Worm (Caenorhabditis elegans) whole organism, midembryonic: ENCODE results near the gene nlp-16.

Experiments used
- T22C8.4 ChIP-seq: fragments of 200-800 bp; sonication (Bioruptor generic); IDR thresholded peaks from 2 replicates; pipeline ENCODE4 v1.3.6; 2022; ENCODE audit warnings: missing genetic modification characterization, missing compliant biosample characterization
- cog-1 ChIP-seq: sonication (generic microtip); optimal IDR thresholded peaks from 2 replicates; lab custom pipeline; 2016; ENCODE audit warnings: missing genetic modification characterization, missing compliant biosample characterization
- klf-2 ChIP-seq: fragments of 200-800 bp; sonication (Bioruptor generic); conservative IDR thresholded peaks from 2 replicates; pipeline ENCODE4 v1.3.6; 2022; ENCODE audit warnings: missing genetic modification reagents, missing genetic modification characterization, missing compliant biosample characterization
- med-1 ChIP-seq: sonication (generic microtip); optimal IDR thresholded peaks from 2 replicates; lab custom pipeline; 2017; ENCODE audit warnings: missing genetic modification characterization, mild to moderate bottlenecking, missing compliant biosample characterization, antibody characterized with exemption, missing genetic modification reagents; ENCODE audit not compliant: insufficient read depth
- ref-1 ChIP-seq: fragments of 200-800 bp; sonication (Bioruptor generic); conservative IDR thresholded peaks from 2 replicates; pipeline ENCODE4 v1.3.6; 2022; ENCODE audit warnings: missing genetic modification reagents, missing genetic modification characterization, missing compliant biosample characterization
- tab-1 ChIP-seq: fragments of 200-800 bp; sonication (Bioruptor generic); IDR thresholded peaks from 2 replicates; pipeline ENCODE4 v1.3.6; 2022; ENCODE audit warnings: missing genetic modification characterization, missing compliant biosample characterization
- ztf-23 ChIP-seq: fragments of 200-800 bp; sonication (Bioruptor generic); IDR thresholded peaks from 2 replicates; pipeline ENCODE4 v1.3.6; 2022; ENCODE audit warnings: missing genetic modification reagents, missing genetic modification characterization, missing compliant biosample characterization

DNA sequence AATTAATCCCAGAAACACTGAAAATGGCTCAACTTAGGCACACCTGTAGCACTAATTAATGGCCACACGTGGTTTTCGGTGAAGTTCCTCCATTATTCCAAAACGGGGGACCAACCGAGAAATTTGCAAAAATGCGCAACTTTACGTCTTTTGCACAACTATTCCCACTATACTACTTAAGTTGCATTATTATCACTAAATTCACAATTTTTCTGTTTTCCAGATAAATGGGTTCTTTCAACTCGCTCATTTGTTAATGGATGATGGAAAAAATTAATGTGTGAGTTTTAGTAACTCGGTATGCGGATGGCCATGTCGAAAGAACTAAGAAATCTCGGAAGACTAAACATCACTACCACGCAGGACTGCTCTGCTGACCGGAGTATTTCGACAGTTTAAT lies 5.0 kb downstream of the nlp-16 start, which contains the start of gene T13A10.64:
- TF ChIP-seq klf-2 (GFP tag; lab: Robert Waterston, UW) (no peak), cog-1 (tag; lab: Kevin White, UChicago) (no peak), ref-1 (no peak), ztf-23 (GFP tag; lab: Robert Waterston, UW) (no peak), tab-1 (GFP tag; lab: Robert Waterston, UW) (no peak), med-1 (GFP tag; lab: Kevin White, UChicago) (no peak), T22C8.4 (GFP tag; lab: Robert Waterston, UW) (no peak)
